Fruit fly (Drosophila melanogaster) Kc167 (cell line): ENCODE measurements around the gene Tbc1d8-9.

Source experiments
- Myc ChIP-seq: fragments of >200 bp; optimal IDR thresholded peaks from 2 replicates; lab custom pipeline; 2017; ENCODE audit warnings: missing external identifiers
- Sin3A ChIP-seq: fragments of >200 bp; optimal IDR thresholded peaks from 2 replicates; lab custom pipeline; 2018; ENCODE audit warnings: missing external identifiers
- h ChIP-seq: fragments of >200 bp; optimal IDR thresholded peaks from 3 replicates; lab custom pipeline; 2018; ENCODE audit warnings: missing external identifiers
- insv ChIP-seq: fragments of >200 bp; optimal IDR thresholded peaks from 3 replicates; lab custom pipeline; 2018; ENCODE audit warnings: missing external identifiers
- psq ChIP-seq: fragments of >200 bp; optimal IDR thresholded peaks from 2 replicates; lab custom pipeline; 2017; ENCODE audit warnings: missing external identifiers
- ttk ChIP-seq: sonication (Bioruptor generic); optimal IDR thresholded peaks from 2 replicates; lab custom pipeline; 2017; ENCODE audit warnings: missing external identifiers

dm6 chr3L:21380126-21380525 lies 36.6 kb upstream of the Tbc1d8-9 start:
- no peak for TF ChIP-seq h (lab: Kevin White, UChicago)
- TF ChIP-seq Myc (lab: Kevin White, UChicago), result no peak
- TF ChIP-seq ttk, result no peak
- no peak for TF ChIP-seq Sin3A (lab: Kevin White, UChicago)
- no peak for TF ChIP-seq insv (lab: Kevin White, UChicago)
- no peak for TF ChIP-seq psq (lab: Kevin White, UChicago)
